Worm (Caenorhabditis elegans) whole organism, L1 larva: ENCODE measurements around the gene F58B3.4.

Experiments
- ces-1 ChIP-seq: fragments of 150-350 bp; optimal IDR thresholded peaks from 2 replicates; lab custom pipeline; 2014; ENCODE audit warnings: missing biosample characterization, missing genetic modification reagents, missing genetic modification characterization
- dpl-1 ChIP-seq, 3 experiments: fragments of 150-350 bp in 2 of 3; sonication (generic microtip) in 1 of 3; optimal IDR thresholded peaks; 2 replicates each; lab custom pipeline; 2014 to 2017; ENCODE audit warnings: missing biosample characterization in 3 of 3, missing genetic modification characterization in 3 of 3, missing genetic modification reagents in 3 of 3
- fos-1 ChIP-seq: fragments of 150-350 bp; optimal IDR thresholded peaks from 2 replicates; lab custom pipeline; 2014; ENCODE audit warnings: missing biosample characterization, missing genetic modification characterization
- hpl-2 ChIP-seq: fragments of 150-350 bp; optimal IDR thresholded peaks from 2 replicates; lab custom pipeline; 2014; ENCODE audit warnings: missing biosample characterization, missing genetic modification reagents, missing genetic modification characterization
- zag-1 ChIP-seq: fragments of 150-350 bp; optimal IDR thresholded peaks from 2 replicates; lab custom pipeline; 2014; ENCODE audit warnings: missing biosample characterization, missing genetic modification characterization

DNA sequence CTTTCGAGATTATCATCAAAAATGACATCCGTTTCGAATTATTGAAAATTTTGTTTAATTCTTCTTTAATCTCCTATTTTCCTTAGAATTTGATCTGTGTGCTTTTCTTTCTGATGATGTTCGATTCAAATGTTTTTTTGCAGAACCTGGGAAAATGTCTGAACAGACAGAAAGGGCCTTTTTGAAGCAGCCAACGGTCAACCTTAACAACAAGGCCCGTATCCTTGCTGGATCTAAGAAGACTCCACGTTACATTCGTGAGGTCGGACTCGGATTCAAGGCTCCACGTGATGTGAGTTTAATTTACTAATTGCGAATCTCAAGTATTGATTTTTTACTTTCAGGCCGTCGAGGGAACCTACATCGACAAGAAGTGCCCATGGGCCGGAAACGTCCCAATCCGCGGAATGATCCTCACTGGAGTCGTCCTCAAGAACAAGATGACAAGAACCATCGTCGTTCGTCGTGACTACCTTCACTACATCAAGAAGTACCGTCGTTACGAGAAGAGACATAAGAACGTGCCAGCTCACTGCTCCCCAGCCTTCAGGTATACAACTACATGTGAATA, 29.1 kb downstream of the F58B3.4 start, which contains the start of gene rps-11:
- TF ChIP-seq dpl-1 (GFP tag; optimal IDR thresholded peaks at IDR 0.05; lab: Kevin White, UChicago) (no peak), fos-1 (tag; lab: Kevin White, UChicago) (no peak), zag-1 (no peak), ces-1 (no peak), hpl-2 (GFP tag; lab: Kevin White, UChicago) (no peak)
